Worm (Caenorhabditis elegans) whole organism, L1 larva: ENCODE results near the gene Y38F1A.8.
A peak's percentile ranks its signal among the peaks of the same experiment; 100 is the strongest.
"Not testable (repeated sequence)": the region's sequence is repeated elsewhere in the genome, so short reads cannot be mapped to it uniquely, and the experiment has no call there.

Experiments used
- C04F5.9 ChIP-seq: sonication (generic microtip); optimal IDR thresholded peaks from 2 replicates; lab custom pipeline; 2016; ENCODE audit warnings: missing genetic modification characterization, missing compliant biosample characterization
- F16B12.6 ChIP-seq: fragments of 150-350 bp; optimal IDR thresholded peaks from 2 replicates; lab custom pipeline; 2014; ENCODE audit warnings: missing biosample characterization, missing genetic modification characterization
- aha-1 ChIP-seq: fragments of 150-350 bp; optimal IDR thresholded peaks from 2 replicates; lab custom pipeline; 2014; ENCODE audit warnings: missing biosample characterization, missing genetic modification characterization
- aly-2 ChIP-seq: fragments of 150-350 bp; optimal IDR thresholded peaks from 2 replicates; lab custom pipeline; 2014; ENCODE audit warnings: missing biosample characterization, missing genetic modification characterization
- ceh-8 ChIP-seq: fragments of 200-800 bp; sonication (Bioruptor generic); optimal IDR thresholded peaks from 2 replicates; lab custom pipeline; 2018; ENCODE audit warnings: mild to moderate bottlenecking, missing genetic modification characterization, moderate library complexity, missing compliant biosample characterization
- ceh-88 ChIP-seq: fragments of 200-800 bp; sonication (Bioruptor generic); IDR thresholded peaks from 2 replicates; pipeline ENCODE4 v1.3.6; 2022; ENCODE audit warnings: missing genetic modification characterization, missing compliant biosample characterization
- ces-1 ChIP-seq: fragments of 150-350 bp; optimal IDR thresholded peaks from 2 replicates; lab custom pipeline; 2014; ENCODE audit warnings: missing biosample characterization, missing genetic modification reagents, missing genetic modification characterization
- dpl-1 ChIP-seq, 3 experiments: fragments of 150-350 bp in 2 of 3; sonication (generic microtip) in 1 of 3; optimal IDR thresholded peaks; 2 replicates each; lab custom pipeline; 2014 to 2017; ENCODE audit warnings: missing biosample characterization in 3 of 3, missing genetic modification characterization in 3 of 3, missing genetic modification reagents in 3 of 3
- dsc-1 ChIP-seq: sonication (generic microtip); optimal IDR thresholded peaks from 2 replicates; lab custom pipeline; 2016; ENCODE audit warnings: mild to moderate bottlenecking, missing genetic modification characterization, missing compliant biosample characterization
- efl-1 ChIP-seq, 4 experiments: fragments of 150-350 bp; optimal IDR thresholded peaks in 3 of 4; peaks in 1 of 4; 1 replicate in 1 of 4; 2 replicates in 3 of 4; lab custom pipeline; 2014; ENCODE audit warnings: missing biosample characterization in 2 of 4, missing genetic modification characterization in 2 of 4, missing genetic modification reagents in 2 of 4
- elt-2 ChIP-seq: sonication (generic microtip); optimal IDR thresholded peaks from 2 replicates; lab custom pipeline; 2016; ENCODE audit warnings: missing genetic modification characterization, mild to moderate bottlenecking, inconsistent platforms, missing compliant biosample characterization, missing genetic modification reagents
- elt-3 ChIP-seq, 6 experiments: fragments of 150-350 bp in 1 of 6; sonication (generic microtip); optimal IDR thresholded peaks; 2 replicates each; lab custom pipeline; 2017 to 2018; ENCODE audit warnings: missing biosample characterization in 6 of 6, missing genetic modification characterization in 6 of 6, inconsistent platforms in 1 of 6
- ets-5 ChIP-seq: fragments of 200-800 bp; sonication (Bioruptor generic); IDR thresholded peaks from 2 replicates; pipeline ENCODE4 v1.3.6; 2022; ENCODE audit warnings: missing genetic modification characterization, missing compliant biosample characterization
- fkh-10 ChIP-seq: sonication (generic microtip); optimal IDR thresholded peaks from 2 replicates; lab custom pipeline; 2017; ENCODE audit warnings: missing biosample characterization, missing genetic modification reagents, missing genetic modification characterization
- fkh-4 ChIP-seq: sonication (generic microtip); optimal IDR thresholded peaks from 2 replicates; lab custom pipeline; 2016; ENCODE audit warnings: missing compliant biosample characterization, missing genetic modification characterization, borderline replicate concordance
- fos-1 ChIP-seq: fragments of 150-350 bp; optimal IDR thresholded peaks from 2 replicates; lab custom pipeline; 2014; ENCODE audit warnings: missing biosample characterization, missing genetic modification characterization
- irx-1 ChIP-seq: sonication (generic microtip); optimal IDR thresholded peaks from 2 replicates; lab custom pipeline; 2016; ENCODE audit warnings: missing genetic modification characterization, missing compliant biosample characterization
- jun-1 ChIP-seq: fragments of 150-350 bp; optimal IDR thresholded peaks from 2 replicates; lab custom pipeline; 2014; ENCODE audit warnings: missing biosample characterization, missing genetic modification reagents, missing genetic modification characterization
- lin-13 ChIP-seq: fragments of 150-350 bp; optimal IDR thresholded peaks from 2 replicates; lab custom pipeline; 2014; ENCODE audit warnings: missing biosample characterization, missing genetic modification reagents, missing genetic modification characterization
- lin-14 ChIP-seq: fragments of 200-800 bp; sonication (Bioruptor generic); optimal IDR thresholded peaks from 2 replicates; lab custom pipeline; 2018; ENCODE audit warnings: mild to moderate bottlenecking, missing genetic modification characterization, moderate library complexity, missing compliant biosample characterization
- lin-15B ChIP-seq: fragments of 150-350 bp; sonication (generic microtip); optimal IDR thresholded peaks from 3 replicates; lab custom pipeline; 2014; ENCODE audit warnings: missing biosample characterization, missing genetic modification characterization
- lin-39 ChIP-seq: fragments of 150-350 bp; optimal IDR thresholded peaks from 2 replicates; lab custom pipeline; 2014; ENCODE audit warnings: missing biosample characterization, missing genetic modification reagents, missing genetic modification characterization
- lir-3 ChIP-seq: sonication (generic microtip); optimal IDR thresholded peaks from 2 replicates; lab custom pipeline; 2016; ENCODE audit warnings: mild to moderate bottlenecking, missing genetic modification characterization, moderate library complexity, missing compliant biosample characterization; ENCODE audit not compliant: poor library complexity
- lsy-2 ChIP-seq, 2 experiments: fragments of 150-350 bp; optimal IDR thresholded peaks; 2 replicates each; lab custom pipeline; 2014; ENCODE audit warnings: missing biosample characterization in 2 of 2, missing genetic modification characterization in 2 of 2
- mdl-1 ChIP-seq, 2 experiments: fragments of 150-350 bp; optimal IDR thresholded peaks; 2 replicates each; lab custom pipeline; 2014 to 2017; ENCODE audit warnings: missing biosample characterization in 2 of 2, missing genetic modification characterization in 2 of 2, inconsistent platforms in 1 of 2
- mep-1 ChIP-seq: fragments of 150-350 bp; optimal IDR thresholded peaks from 2 replicates; lab custom pipeline; 2014; ENCODE audit warnings: missing biosample characterization, missing genetic modification characterization
- nhr-20 ChIP-seq: sonication (generic microtip); optimal IDR thresholded peaks from 2 replicates; lab custom pipeline; 2016; ENCODE audit warnings: mild to moderate bottlenecking, missing genetic modification characterization, missing compliant biosample characterization
- nhr-47 ChIP-seq: sonication (generic microtip); optimal IDR thresholded peaks from 2 replicates; lab custom pipeline; 2016; ENCODE audit warnings: mild to moderate bottlenecking, missing genetic modification characterization, moderate library complexity, missing compliant biosample characterization
- nhr-71 ChIP-seq: sonication (generic microtip); optimal IDR thresholded peaks from 2 replicates; lab custom pipeline; 2016; ENCODE audit warnings: mild to moderate bottlenecking, missing genetic modification characterization, moderate library complexity, missing compliant biosample characterization
- nhr-77 ChIP-seq: fragments of 150-350 bp; optimal IDR thresholded peaks from 2 replicates; lab custom pipeline; 2014; ENCODE audit warnings: missing biosample characterization, missing genetic modification characterization
- nhr-85 ChIP-seq: sonication (generic microtip); peaks from one replicate; lab custom pipeline; 2016; ENCODE audit warnings: missing genetic modification characterization, inconsistent platforms, missing compliant biosample characterization
- nhr-90 ChIP-seq: sonication (generic microtip); optimal IDR thresholded peaks from 2 replicates; lab custom pipeline; 2016; ENCODE audit warnings: mild to moderate bottlenecking, missing genetic modification characterization, missing compliant biosample characterization; ENCODE audit not compliant: poor library complexity
- skn-1 ChIP-seq: fragments of 150-350 bp; optimal IDR thresholded peaks from 2 replicates; lab custom pipeline; 2014; ENCODE audit warnings: missing biosample characterization, missing genetic modification characterization
- snpc-4 ChIP-seq: fragments of 150-350 bp; optimal IDR thresholded peaks from 2 replicates; lab custom pipeline; 2014; ENCODE audit warnings: missing biosample characterization, missing genetic modification characterization
- snu-23 ChIP-seq: sonication (generic microtip); optimal IDR thresholded peaks from 2 replicates; lab custom pipeline; 2016; ENCODE audit warnings: missing genetic modification characterization, missing compliant biosample characterization
- sox-4 ChIP-seq: sonication (generic microtip); optimal IDR thresholded peaks from 2 replicates; lab custom pipeline; 2016; ENCODE audit warnings: missing genetic modification characterization, missing compliant biosample characterization
- sptf-1 ChIP-seq: fragments of 150-350 bp; optimal IDR thresholded peaks from 2 replicates; lab custom pipeline; 2014; ENCODE audit warnings: missing biosample characterization, missing genetic modification characterization
- swsn-7 ChIP-seq: sonication (generic microtip); optimal IDR thresholded peaks from 2 replicates; lab custom pipeline; 2016; ENCODE audit warnings: missing genetic modification characterization, missing compliant biosample characterization
- tbx-2 ChIP-seq: sonication (generic microtip); optimal IDR thresholded peaks from 2 replicates; lab custom pipeline; 2016; ENCODE audit warnings: missing genetic modification characterization, missing compliant biosample characterization
- unc-130 ChIP-seq: fragments of 150-350 bp; optimal IDR thresholded peaks from 2 replicates; lab custom pipeline; 2017; ENCODE audit warnings: missing biosample characterization, missing genetic modification characterization, inconsistent platforms
- unc-86 ChIP-seq: sonication (generic microtip); optimal IDR thresholded peaks from 2 replicates; lab custom pipeline; 2016; ENCODE audit warnings: missing genetic modification characterization, missing compliant biosample characterization
- unc-98 ChIP-seq: fragments of 200-800 bp; sonication (Bioruptor generic); IDR thresholded peaks from 2 replicates; pipeline ENCODE4 v1.3.6; 2022; ENCODE audit warnings: missing genetic modification characterization, missing compliant biosample characterization
- vab-15 ChIP-seq: sonication (generic microtip); optimal IDR thresholded peaks from 2 replicates; lab custom pipeline; 2017; ENCODE audit warnings: missing genotype, mild to moderate bottlenecking, missing genetic modification characterization, missing compliant biosample characterization
- xbp-1 ChIP-seq: sonication (generic microtip); optimal IDR thresholded peaks from 2 replicates; lab custom pipeline; 2016; ENCODE audit warnings: missing genetic modification characterization, missing compliant biosample characterization
- zip-4 ChIP-seq: fragments of 200-800 bp; sonication (Bioruptor generic); optimal IDR thresholded peaks from 2 replicates; lab custom pipeline; 2018; ENCODE audit warnings: mild to moderate bottlenecking, missing genetic modification characterization, moderate library complexity, missing compliant biosample characterization

Gene Y38F1A.8

ce11 chrII:13036717-13037116, 36.1 kb upstream of the Y38F1A.8 start, which contains the start of gene F18A11.3 (continued):
- TF ChIP-seq efl-1 (optimal IDR thresholded peaks at IDR 0.05; lab: Kevin White, UChicago) (peak; percentile 14 to 37), efl-1 (GFP tag; optimal IDR thresholded peaks at IDR 0.05 in 1 of 2; lab: Kevin White, UChicago) (peak; percentile 43 to 47), sptf-1 (tag; lab: Kevin White, UChicago) (no peak), zip-4 (GFP tag; lab: Kevin White, UChicago) (no peak), skn-1 (tag; lab: Kevin White, UChicago) (peak; percentile 29), nhr-90 (tag; lab: Kevin White, UChicago) (no peak), snu-23 (peak; percentile 17), mep-1 (tag; lab: Kevin White, UChicago) (peak; percentile 32), ceh-8 (GFP tag; lab: Kevin White, UChicago) (no peak), nhr-77 (no peak), jun-1 (tag; lab: Kevin White, UChicago) (no peak), C04F5.9 (tag; lab: Kevin White, UChicago) (no peak)

- not testable (repeated sequence) for TF ChIP-seq elt-2 (tag; lab: Kevin White, UChicago); fkh-4 (tag; lab: Kevin White, UChicago); unc-98
Measured at ce11 chrII:13031649-13032191, 31.1 kb upstream of the Y38F1A.8 start, which contains the start of gene F18A11.2. Gene F18A11.2 (plus strand): TSS chrII:13031699.

- peak; percentile 60 for TF ChIP-seq unc-130 (tag; lab: Kevin White, UChicago)
- TF ChIP-seq ceh-88 (GFP tag; lab: Robert Waterston, UW) = no peak; the same call in 1 of the 2 replicates
- peak; percentile 68 for TF ChIP-seq F16B12.6 (tag; lab: Kevin White, UChicago)
- peak; percentile 7 for TF ChIP-seq skn-1 (tag; lab: Kevin White, UChicago)
- peak; percentile 37 for TF ChIP-seq nhr-47 (tag; lab: Kevin White, UChicago)
- TF ChIP-seq nhr-20 = peak; percentile 69
- peak; percentile 1 for TF ChIP-seq aly-2 (tag; lab: Kevin White, UChicago)
- TF ChIP-seq nhr-85 = peak; percentile 84
- TF ChIP-seq unc-98 = no peak
- no peak for TF ChIP-seq lin-39 (tag; lab: Kevin White, UChicago)
- no peak for TF ChIP-seq unc-86 (tag; lab: Kevin White, UChicago)
- TF ChIP-seq fos-1 (tag; lab: Kevin White, UChicago) = peak; percentile 59
- TF ChIP-seq ets-5 (GFP tag; lab: Robert Waterston, UW) = no peak
- peak; percentile 21 for TF ChIP-seq xbp-1 (tag; lab: Kevin White, UChicago)
- peak; percentile 43 for TF ChIP-seq swsn-7 (tag; lab: Kevin White, UChicago)
- TF ChIP-seq lsy-2 (tag; optimal IDR thresholded peaks at IDR 0.05; lab: Kevin White, UChicago) = peak; percentile 22 to 81
- no peak for TF ChIP-seq lir-3 (tag; lab: Kevin White, UChicago)
- TF ChIP-seq dpl-1 (GFP tag; optimal IDR thresholded peaks at IDR 0.05; lab: Kevin White, UChicago) = peak; percentile 50 to 83 (median 60)
- no peak for TF ChIP-seq fkh-10 (GFP tag; lab: Kevin White, UChicago)
- no peak for TF ChIP-seq lin-13 (GFP tag; lab: Kevin White, UChicago)
- peak; percentile 27 for TF ChIP-seq irx-1 (tag; lab: Kevin White, UChicago)
- TF ChIP-seq aha-1 (tag; lab: Kevin White, UChicago) = no peak
- peak; percentile 49 for TF ChIP-seq nhr-77
- peak in 2 of 6 experiments; percentile 39 to 47 for TF ChIP-seq elt-3 (tag; optimal IDR thresholded peaks at IDR 0.05; lab: Kevin White, UChicago)
- peak; percentile 43 for TF ChIP-seq jun-1 (tag; lab: Kevin White, UChicago)
- TF ChIP-seq sox-4 (tag; lab: Kevin White, UChicago) = no peak
- peak; percentile 37 for TF ChIP-seq mep-1 (tag; lab: Kevin White, UChicago)
- TF ChIP-seq lin-15B (tag; lab: Kevin White, UChicago) = no peak
- TF ChIP-seq tbx-2 (tag; lab: Kevin White, UChicago) = peak; percentile 47
- no peak for TF ChIP-seq vab-15 (tag; lab: Kevin White, UChicago)
- no peak for TF ChIP-seq ces-1 (GFP tag; lab: Kevin White, UChicago)
- peak; percentile 90 for TF ChIP-seq lin-14 (GFP tag; lab: Kevin White, UChicago)
- TF ChIP-seq efl-1 (optimal IDR thresholded peaks at IDR 0.05; lab: Kevin White, UChicago) = peak; percentile 73 to 81
- peak; percentile 81 to 97 for TF ChIP-seq efl-1 (GFP tag; optimal IDR thresholded peaks at IDR 0.05 in 1 of 2; lab: Kevin White, UChicago)
- peak; percentile 27 for TF ChIP-seq snpc-4 (tag; lab: Kevin White, UChicago)
- TF ChIP-seq nhr-71 (tag; lab: Kevin White, UChicago) = peak; percentile 65
- TF ChIP-seq dsc-1 (tag; lab: Kevin White, UChicago) = peak; percentile 13
- TF ChIP-seq mdl-1 (tag; optimal IDR thresholded peaks at IDR 0.05; lab: Kevin White, UChicago) = peak in 1 of 2 experiments; percentile 60
Measured at ce11 chrII:13030567-13031188, 30.0 kb upstream of the Y38F1A.8 start.
